Worm (Caenorhabditis elegans) whole organism, L2 larva: ENCODE data around the gene irld-9.

Experiments
- F13H6.1 ChIP-seq: sonication (generic microtip); optimal IDR thresholded peaks from 2 replicates; lab custom pipeline; 2016; ENCODE audit warnings: missing genetic modification characterization, missing compliant biosample characterization
- R02D3.7 ChIP-seq: fragments of 150-350 bp; optimal IDR thresholded peaks from 2 replicates; lab custom pipeline; 2014; ENCODE audit warnings: missing biosample characterization, missing genetic modification characterization
- Y55F3AM.14 ChIP-seq: fragments of 200-800 bp; sonication (Bioruptor generic); optimal IDR thresholded peaks from 2 replicates; lab custom pipeline; 2018; ENCODE audit warnings: mild to moderate bottlenecking, missing genetic modification characterization, missing compliant biosample characterization
- alr-1 ChIP-seq: fragments of 150-350 bp; optimal IDR thresholded peaks from 2 replicates; lab custom pipeline; 2014; ENCODE audit warnings: missing biosample characterization, missing genetic modification characterization
- aly-2 ChIP-seq: fragments of 150-350 bp; optimal IDR thresholded peaks from 2 replicates; lab custom pipeline; 2014; ENCODE audit warnings: missing biosample characterization, missing genetic modification characterization
- ceh-16 ChIP-seq: fragments of 150-350 bp; optimal IDR thresholded peaks from 2 replicates; lab custom pipeline; 2014; ENCODE audit warnings: missing biosample characterization, missing genetic modification characterization
- dmd-4 ChIP-seq: sonication (generic microtip); optimal IDR thresholded peaks from 2 replicates; lab custom pipeline; 2017; ENCODE audit warnings: missing biosample characterization, missing genetic modification characterization
- egl-27 ChIP-seq: sonication (generic microtip); optimal IDR thresholded peaks from 3 replicates; lab custom pipeline; 2017; ENCODE audit warnings: missing biosample characterization, missing genetic modification reagents, missing genetic modification characterization
- elt-3 ChIP-seq: sonication (generic microtip); optimal IDR thresholded peaks from 2 replicates; lab custom pipeline; 2017; ENCODE audit warnings: missing biosample characterization, missing genetic modification characterization
- fos-1 ChIP-seq: fragments of 150-350 bp; optimal IDR thresholded peaks from 2 replicates; lab custom pipeline; 2014; ENCODE audit warnings: missing biosample characterization, missing genetic modification characterization
- lin-11 ChIP-seq: fragments of 150-350 bp; sonication (generic microtip); optimal IDR thresholded peaks from 2 replicates; lab custom pipeline; 2014; ENCODE audit warnings: missing biosample characterization, missing genetic modification characterization, inconsistent platforms, mixed read lengths
- lin-13 ChIP-seq: fragments of 150-350 bp; optimal IDR thresholded peaks from 2 replicates; lab custom pipeline; 2014; ENCODE audit warnings: missing biosample characterization, missing genetic modification reagents, missing genetic modification characterization
- lsy-2 ChIP-seq, 2 experiments: fragments of 150-350 bp in 1 of 2; sonication (generic microtip) in 1 of 2; optimal IDR thresholded peaks; 2 replicates each; lab custom pipeline; 2014 to 2017; ENCODE audit warnings: missing biosample characterization in 2 of 2, missing genetic modification characterization in 2 of 2
- mab-5 ChIP-seq: fragments of 150-350 bp; optimal IDR thresholded peaks from 2 replicates; lab custom pipeline; 2014; ENCODE audit warnings: missing biosample characterization, missing genetic modification characterization
- mbf-1 ChIP-seq: sonication (generic microtip); optimal IDR thresholded peaks from 2 replicates; lab custom pipeline; 2017; ENCODE audit warnings: missing biosample characterization, missing genetic modification characterization
- mdl-1 ChIP-seq, 2 experiments: fragments of 150-350 bp in 1 of 2; sonication (generic microtip) in 1 of 2; optimal IDR thresholded peaks; 2 replicates each; lab custom pipeline; 2017; ENCODE audit warnings: missing biosample characterization in 2 of 2, missing genetic modification characterization in 2 of 2
- nhr-10 ChIP-seq: sonication (generic microtip); optimal IDR thresholded peaks from 2 replicates; lab custom pipeline; 2017; ENCODE audit warnings: missing biosample characterization, missing genetic modification characterization
- nhr-11 ChIP-seq: fragments of 150-350 bp; optimal IDR thresholded peaks from 2 replicates; lab custom pipeline; 2014; ENCODE audit warnings: missing biosample characterization, missing genetic modification characterization
- nhr-12 ChIP-seq: fragments of 150-350 bp; optimal IDR thresholded peaks from 2 replicates; lab custom pipeline; 2014; ENCODE audit warnings: missing biosample characterization, missing genetic modification characterization
- nhr-129 ChIP-seq: fragments of 150-350 bp; optimal IDR thresholded peaks from 2 replicates; lab custom pipeline; 2014; ENCODE audit warnings: missing biosample characterization, missing genetic modification characterization
- nhr-21 ChIP-seq: fragments of 150-350 bp; optimal IDR thresholded peaks from 2 replicates; lab custom pipeline; 2014; ENCODE audit warnings: missing biosample characterization, missing genetic modification characterization
- nhr-23 ChIP-seq: fragments of 150-350 bp; optimal IDR thresholded peaks from 2 replicates; lab custom pipeline; 2014; ENCODE audit warnings: missing biosample characterization, missing genetic modification reagents, missing genetic modification characterization
- nhr-237 ChIP-seq: fragments of 150-350 bp; optimal IDR thresholded peaks from 2 replicates; lab custom pipeline; 2014; ENCODE audit warnings: missing biosample characterization, missing genetic modification characterization
- nhr-25 ChIP-seq: fragments of 150-350 bp; sonication (generic microtip); optimal IDR thresholded peaks from 3 replicates; lab custom pipeline; 2014; ENCODE audit warnings: missing biosample characterization, missing genetic modification characterization
- nhr-6 ChIP-seq: fragments of 150-350 bp; optimal IDR thresholded peaks from 2 replicates; lab custom pipeline; 2014; ENCODE audit warnings: missing biosample characterization, missing genetic modification characterization
- nhr-77 ChIP-seq: fragments of 150-350 bp; optimal IDR thresholded peaks from 2 replicates; lab custom pipeline; 2014; ENCODE audit warnings: missing biosample characterization, missing genetic modification characterization
- peb-1 ChIP-seq: fragments of 150-350 bp; optimal IDR thresholded peaks from 2 replicates; lab custom pipeline; 2014; ENCODE audit warnings: missing biosample characterization, missing genetic modification characterization
- sem-4 ChIP-seq: fragments of 150-350 bp; optimal IDR thresholded peaks from 2 replicates; lab custom pipeline; 2014; ENCODE audit warnings: missing biosample characterization, missing genetic modification reagents, missing genetic modification characterization
- skn-1 ChIP-seq: sonication (generic microtip); optimal IDR thresholded peaks from 2 replicates; lab custom pipeline; 2017; ENCODE audit warnings: missing biosample characterization, missing genetic modification characterization
- sma-9 ChIP-seq, 2 experiments: fragments of 150-350 bp in 1 of 2; sonication (generic microtip) in 1 of 2; optimal IDR thresholded peaks; 2 replicates each; lab custom pipeline; 2014 to 2016; ENCODE audit warnings: missing genetic modification characterization in 2 of 2, mild to moderate bottlenecking in 1 of 2, missing biosample characterization in 1 of 2, missing compliant biosample characterization in 1 of 2, missing genetic modification reagents in 1 of 2, moderate library complexity in 1 of 2
- unc-39 ChIP-seq: fragments of 150-350 bp; optimal IDR thresholded peaks from 2 replicates; lab custom pipeline; 2014; ENCODE audit warnings: missing biosample characterization, missing genetic modification characterization
- unc-55 ChIP-seq: fragments of 150-350 bp; sonication (generic microtip); optimal IDR thresholded peaks from 3 replicates; lab custom pipeline; 2014; ENCODE audit warnings: missing biosample characterization, missing genetic modification reagents, missing genetic modification characterization
- unc-62 ChIP-seq: fragments of 150-350 bp; optimal IDR thresholded peaks from 2 replicates; lab custom pipeline; 2014; ENCODE audit warnings: missing biosample characterization, missing genetic modification reagents, missing genetic modification characterization
- zag-1 ChIP-seq: fragments of 150-350 bp; optimal IDR thresholded peaks from 2 replicates; lab custom pipeline; 2014; ENCODE audit warnings: missing biosample characterization, missing genetic modification characterization
- ztf-1 ChIP-seq: fragments of 200-800 bp; sonication (Bioruptor generic); conservative IDR thresholded peaks from 2 replicates; pipeline ENCODE4 v1.3.6; 2022; ENCODE audit warnings: missing genetic modification characterization, missing compliant biosample characterization

irld-9 gene

DNA sequence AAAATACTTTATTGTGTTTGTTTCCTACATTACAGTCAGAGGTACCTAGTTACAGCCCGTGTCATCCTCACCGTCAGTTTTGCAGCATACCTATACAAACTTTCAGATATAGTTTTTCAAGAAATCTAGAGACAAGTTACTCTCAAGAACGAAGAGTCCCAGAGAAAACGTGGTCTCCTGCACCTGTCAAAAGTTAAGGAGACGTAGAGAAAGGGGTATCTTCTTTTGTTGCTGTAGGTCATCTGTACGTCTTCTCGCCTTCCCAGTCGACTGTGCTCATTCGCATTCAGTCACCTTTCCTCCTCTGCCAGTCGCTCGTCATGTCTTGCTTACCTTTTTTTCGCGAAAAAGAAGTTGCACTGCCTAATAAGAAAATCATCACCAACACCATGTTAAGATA is 22.8 kb upstream of the irld-9 start, which contains the start of gene F36H5.4:
F36H5.4 (plus strand) TSS at position 301 of the 400 bp plus-strand sequence.
- TF ChIP-seq elt-3 (tag; lab: Kevin White, UChicago) (no peak), nhr-10 (tag; lab: Kevin White, UChicago) (no peak), unc-39 (no peak)
- TF ChIP-seq, all 48 proteins: peak for 0

DNA sequence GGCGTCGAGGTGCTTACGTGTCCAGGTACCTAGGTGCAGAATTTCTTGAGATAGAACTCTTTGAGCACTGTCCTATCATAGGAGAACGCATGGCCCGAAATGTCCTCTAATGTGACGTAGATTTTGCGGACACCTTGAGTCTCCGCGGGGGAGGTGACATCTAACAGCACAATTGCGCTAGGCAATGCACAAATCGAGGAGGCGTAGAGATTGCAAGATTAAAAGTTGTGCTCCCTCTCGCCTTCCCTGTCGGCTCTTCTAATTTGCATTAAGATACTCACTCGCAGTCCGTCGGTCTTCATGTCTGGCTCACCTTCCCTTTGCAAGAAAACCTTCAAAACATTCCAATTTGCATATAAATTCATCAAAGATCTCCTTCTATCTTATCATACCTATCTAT is 20.9 kb upstream of the irld-9 start, which contains the start of gene F36H5.18:
F36H5.18 (plus strand) TSS at position 301 of the 400 bp plus-strand sequence.
- TF ChIP-seq elt-3 (tag; lab: Kevin White, UChicago) (no peak), mab-5 (tag; lab: Kevin White, UChicago) (no peak), nhr-6 (tag; lab: Kevin White, UChicago) (no peak), ztf-1 (GFP tag; lab: Robert Waterston, UW) (no peak), lin-11 (no peak)

DNA sequence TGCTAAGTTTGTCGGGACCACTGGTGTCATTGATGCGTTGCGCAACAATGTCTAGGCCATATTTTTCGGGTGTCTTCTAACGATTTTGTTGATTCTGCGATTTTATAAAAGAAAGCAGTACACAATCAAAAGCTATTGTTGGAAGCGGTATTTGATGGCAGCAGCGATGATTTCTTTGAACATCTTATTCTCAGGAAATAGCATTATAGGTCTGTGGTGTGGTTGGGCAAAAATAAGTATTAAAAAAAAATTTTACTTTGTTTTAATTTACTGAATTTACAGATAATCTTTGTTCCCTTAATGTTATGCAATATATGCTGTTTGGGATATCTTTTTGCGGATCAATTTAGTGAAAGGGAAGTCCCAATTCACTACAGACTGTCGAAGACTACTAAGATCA is 18.3 kb upstream of the irld-9 start, which contains the start of gene F36H5.10:
F36H5.10 (plus strand) TSS at position 301 of the 400 bp plus-strand sequence.
- no peak for TF ChIP-seq egl-27 (tag; lab: Kevin White, UChicago)
- TF ChIP-seq ztf-1 (GFP tag; lab: Robert Waterston, UW) = no peak
- no peak for TF ChIP-seq F13H6.1 (tag; lab: Kevin White, UChicago)
- no peak for TF ChIP-seq lsy-2 (tag; optimal IDR thresholded peaks at IDR 0.05; lab: Kevin White, UChicago)

DNA sequence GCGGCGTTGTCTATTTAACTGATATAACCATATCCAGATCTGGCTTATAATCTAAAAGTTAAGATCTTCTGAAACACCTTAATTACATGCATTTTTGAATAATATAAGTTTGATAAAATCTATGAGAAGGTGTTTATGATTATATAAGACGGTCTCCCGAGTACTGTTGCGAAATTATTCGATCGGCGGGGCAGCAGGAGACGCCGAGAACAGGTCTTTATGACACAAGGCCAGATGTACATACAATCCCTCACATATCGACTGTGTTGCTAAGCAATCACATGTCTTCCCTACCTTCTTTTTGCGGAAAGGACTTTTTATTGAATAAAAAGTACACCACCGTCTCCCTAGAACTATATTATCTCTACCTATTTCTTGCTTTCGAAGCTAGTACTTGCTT is 17.8 kb upstream of the irld-9 start, which contains the start of gene fbxb-53:
fbxb-53 (plus strand) TSS at position 301 of the 400 bp plus-strand sequence.
- TF ChIP-seq unc-62 (GFP tag; lab: Kevin White, UChicago) (no peak), zag-1 (tag; lab: Kevin White, UChicago) (no peak), peb-1 (tag; lab: Kevin White, UChicago) (no peak), lsy-2 (tag; optimal IDR thresholded peaks at IDR 0.05; lab: Kevin White, UChicago) (no peak), F13H6.1 (tag; lab: Kevin White, UChicago) (no peak), nhr-77 (tag; lab: Kevin White, UChicago) (no peak), mbf-1 (tag; lab: Kevin White, UChicago) (no peak), R02D3.7 (no peak), lin-11 (no peak), aly-2 (tag; lab: Kevin White, UChicago) (no peak), lin-13 (GFP tag; lab: Kevin White, UChicago) (no peak), mdl-1 (tag; optimal IDR thresholded peaks at IDR 0.05; lab: Kevin White, UChicago) (no peak), nhr-10 (tag; lab: Kevin White, UChicago) (no peak), unc-55 (GFP tag; lab: Kevin White, UChicago) (no peak), fos-1 (tag; lab: Kevin White, UChicago) (no peak), skn-1 (tag; lab: Kevin White, UChicago) (no peak), sma-9 (GFP tag; optimal IDR thresholded peaks at IDR 0.05; lab: Kevin White, UChicago) (no peak), sma-9 (tag; optimal IDR thresholded peaks at IDR 0.05; lab: Kevin White, UChicago) (no peak), nhr-129 (tag; lab: Kevin White, UChicago) (no peak)
- TF ChIP-seq, all 48 proteins: peak for 0

DNA sequence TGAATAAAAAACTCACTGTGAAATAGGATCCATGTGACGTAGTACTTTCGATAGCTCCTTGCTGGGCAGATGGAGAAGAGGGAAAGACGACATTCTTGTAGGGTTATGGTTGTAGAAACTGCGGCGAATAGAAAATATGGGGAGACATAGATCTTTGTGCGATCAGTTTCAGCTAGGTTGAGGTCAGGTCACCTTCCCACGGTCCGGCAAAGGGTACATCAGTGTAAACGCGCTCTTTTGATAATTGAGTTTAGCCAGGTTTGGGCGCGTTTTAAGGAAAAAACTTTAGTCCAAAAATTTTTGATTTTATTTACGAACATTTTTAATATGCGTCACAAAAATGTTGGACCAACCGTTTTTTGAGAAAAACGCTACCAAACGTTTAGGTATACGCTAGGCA is 17.3 kb upstream of the irld-9 start, which contains the start of gene F36H5.17:
F36H5.17 (minus strand) TSS at position 101 of the 400 bp plus-strand sequence.
- no peak for TF ChIP-seq nhr-237 (tag; lab: Kevin White, UChicago)
- TF ChIP-seq nhr-10 (tag; lab: Kevin White, UChicago) = no peak
- TF ChIP-seq nhr-21 (tag; lab: Kevin White, UChicago) = no peak
- TF ChIP-seq nhr-23 (tag; lab: Kevin White, UChicago) = no peak

DNA sequence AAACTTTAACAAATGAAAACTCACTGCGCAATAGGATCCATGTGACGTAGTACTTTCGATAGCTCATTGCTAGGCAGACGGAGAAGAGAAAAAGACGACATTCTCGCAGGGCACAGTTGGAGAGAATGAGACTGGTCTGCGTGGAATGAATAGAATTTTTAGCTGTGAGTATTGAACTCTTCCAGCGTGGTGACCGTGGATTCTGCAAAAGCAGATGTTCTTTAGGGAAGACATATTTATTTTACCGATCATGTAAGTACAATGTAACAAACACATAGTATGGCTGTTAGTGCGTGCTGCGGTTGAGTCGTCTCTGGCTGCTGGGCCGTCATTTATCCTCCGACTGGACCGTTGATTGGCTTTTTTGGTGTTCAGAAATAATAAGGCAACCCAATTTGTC is 14.2 kb upstream of the irld-9 start, which contains the start of gene F36H5.9:
F36H5.9 (minus strand) TSS at position 101 of the 400 bp plus-strand sequence.
- TF ChIP-seq Y55F3AM.14 = no peak
- TF ChIP-seq dmd-4 (tag; lab: Kevin White, UChicago) = no peak
- no peak for TF ChIP-seq lin-11
- TF ChIP-seq peb-1 (tag; lab: Kevin White, UChicago) = no peak
- no peak for TF ChIP-seq mdl-1 (tag; optimal IDR thresholded peaks at IDR 0.05; lab: Kevin White, UChicago)
- TF ChIP-seq unc-55 (GFP tag; lab: Kevin White, UChicago) = no peak
- TF ChIP-seq unc-62 (GFP tag; lab: Kevin White, UChicago) = no peak
- no peak for TF ChIP-seq ztf-1 (GFP tag; lab: Robert Waterston, UW)
- no peak for TF ChIP-seq nhr-6 (tag; lab: Kevin White, UChicago)
- no peak for TF ChIP-seq alr-1 (tag; lab: Kevin White, UChicago)
- no peak for TF ChIP-seq nhr-25 (tag; lab: Kevin White, UChicago)
- no peak for TF ChIP-seq sem-4 (tag; lab: Kevin White, UChicago)
- no peak for TF ChIP-seq mab-5 (tag; lab: Kevin White, UChicago)
- TF ChIP-seq nhr-11 (tag; lab: Kevin White, UChicago) = no peak
- TF ChIP-seq lin-13 (GFP tag; lab: Kevin White, UChicago) = no peak
- TF ChIP-seq fos-1 (tag; lab: Kevin White, UChicago) = no peak
- no peak for TF ChIP-seq nhr-12 (tag; lab: Kevin White, UChicago)
- TF ChIP-seq ceh-16 = no peak
- no peak for TF ChIP-seq nhr-21 (tag; lab: Kevin White, UChicago)
